Fruit fly (Drosophila melanogaster) whole organism, embryonic: ENCODE results near the gene rb.

Experiments used
- Atf-2 ChIP-seq: fragments of 200-800 bp; sonication (Bioruptor generic); optimal IDR thresholded peaks from 2 replicates; lab custom pipeline; 2016; ENCODE audit warnings: missing biosample characterization, missing genetic modification characterization
- CG11456 ChIP-seq: fragments of 200-800 bp; sonication (Bioruptor generic); IDR thresholded peaks from 3 replicates; pipeline ENCODE4 v1.3.6; 2022; ENCODE audit warnings: missing biosample characterization, missing genetic modification characterization
- CG11696 ChIP-seq: fragments of 200-800 bp; sonication (Bioruptor generic); IDR thresholded peaks from 2 replicates; pipeline ENCODE4 v1.3.6; 2022; ENCODE audit warnings: missing biosample characterization, missing genetic modification characterization
- CG12071 ChIP-seq: fragments of 200-800 bp; sonication (Bioruptor generic); optimal IDR thresholded peaks from 3 replicates; lab custom pipeline; 2018; ENCODE audit warnings: missing biosample characterization, mild to moderate bottlenecking, missing genetic modification characterization
- CG12299 ChIP-seq: fragments of 200-800 bp; sonication (Bioruptor generic); optimal IDR thresholded peaks from 2 replicates; lab custom pipeline; 2018; ENCODE audit warnings: missing biosample characterization, mild to moderate bottlenecking, missing genetic modification characterization
- CG14014 ChIP-seq: fragments of 200-800 bp; sonication (Bioruptor generic); IDR thresholded peaks from 2 replicates; pipeline ENCODE4 v1.3.6; 2022; ENCODE audit warnings: missing biosample characterization, missing genetic modification characterization
- CG14050 ChIP-seq: fragments of 200-800 bp; sonication (Bioruptor generic); IDR thresholded peaks from 3 replicates; pipeline ENCODE4 v1.3.6; 2022; ENCODE audit warnings: missing biosample characterization, missing genetic modification characterization
- CG15479 ChIP-seq: fragments of 200-800 bp; sonication (Bioruptor generic); optimal IDR thresholded peaks from 3 replicates; lab custom pipeline; 2019; ENCODE audit warnings: missing biosample characterization, mild to moderate bottlenecking, missing genetic modification characterization, moderate library complexity
- CG1647 ChIP-seq: fragments of 200-800 bp; sonication (Bioruptor generic); optimal IDR thresholded peaks from 3 replicates; lab custom pipeline; 2016; ENCODE audit warnings: missing biosample characterization, missing genetic modification characterization
- CG17359 ChIP-seq: fragments of 200-800 bp; sonication (Bioruptor generic); optimal IDR thresholded peaks from 3 replicates; lab custom pipeline; 2018; ENCODE audit warnings: missing biosample characterization, mild to moderate bottlenecking, missing genetic modification characterization, moderate library complexity
- CG18599 ChIP-seq: fragments of 200-800 bp; sonication (Bioruptor generic); optimal IDR thresholded peaks from 3 replicates; lab custom pipeline; 2017; ENCODE audit warnings: missing biosample characterization, missing genetic modification characterization, mild to moderate bottlenecking, moderate library complexity, missing genetic modification reagents
- CG2678 ChIP-seq: fragments of 200-800 bp; sonication (Bioruptor generic); optimal IDR thresholded peaks from 3 replicates; lab custom pipeline; 2019; ENCODE audit warnings: missing biosample characterization, mild to moderate bottlenecking, missing genetic modification characterization, moderate library complexity
- CG2712 ChIP-seq: fragments of 200-800 bp; optimal IDR thresholded peaks from 3 replicates; lab custom pipeline; 2019; ENCODE audit warnings: missing biosample characterization, mild to moderate bottlenecking, missing genetic modification characterization, moderate library complexity
- CG30020 ChIP-seq: fragments of 200-800 bp; optimal IDR thresholded peaks from 2 replicates; lab custom pipeline; 2019; ENCODE audit warnings: missing biosample characterization, mild to moderate bottlenecking, missing genetic modification characterization, moderate library complexity
- CG31388 ChIP-seq: fragments of 200-800 bp; sonication (Bioruptor generic); optimal IDR thresholded peaks from 2 replicates; lab custom pipeline; 2016; ENCODE audit warnings: missing biosample characterization, missing genetic modification characterization
- CG3726 ChIP-seq: fragments of 200-800 bp; sonication (Bioruptor generic); IDR thresholded peaks from 3 replicates; pipeline ENCODE4, ENCODE4 v1.3.6; 2022; ENCODE audit warnings: missing biosample characterization, missing genetic modification characterization
- CG5180 ChIP-seq: fragments of 200-800 bp; sonication (Bioruptor generic); optimal IDR thresholded peaks from 3 replicates; lab custom pipeline; 2017; ENCODE audit warnings: missing biosample characterization, missing genetic modification characterization, mild to moderate bottlenecking, moderate library complexity, missing genetic modification reagents
- CG7745 ChIP-seq: fragments of 200-800 bp; sonication (Bioruptor generic); optimal IDR thresholded peaks from 2 replicates; lab custom pipeline; 2018; ENCODE audit warnings: missing biosample characterization, mild to moderate bottlenecking, missing genetic modification characterization, moderate library complexity
- CG7963 ChIP-seq: fragments of 200-800 bp; sonication (Bioruptor generic); IDR thresholded peaks from 3 replicates; pipeline ENCODE4 v1.3.6; 2022; ENCODE audit warnings: missing biosample characterization, missing genetic modification characterization; ENCODE audit not compliant: partially characterized antibody
- CG9437 ChIP-seq: fragments of 200-800 bp; sonication (Bioruptor generic); optimal IDR thresholded peaks from 2 replicates; lab custom pipeline; 2018; ENCODE audit warnings: missing biosample characterization, mild to moderate bottlenecking, missing genetic modification characterization
- D ChIP-seq, 2 experiments: fragments of 200-800 bp in 1 of 2; fragments of >200 bp in 1 of 2; sonication (Bioruptor generic) in 1 of 2; optimal IDR thresholded peaks; 2 replicates in 1 of 2; 3 replicates in 1 of 2; lab custom pipeline; 2017; ENCODE audit warnings: mild to moderate bottlenecking in 1 of 2, missing biosample characterization in 1 of 2, missing genetic modification characterization in 1 of 2, missing genetic modification reagents in 1 of 2
- Dip3 ChIP-seq: fragments of 200-800 bp; sonication (Bioruptor generic); optimal IDR thresholded peaks from 3 replicates; lab custom pipeline; 2016; ENCODE audit warnings: missing biosample characterization, missing genetic modification characterization
- Ets65A ChIP-seq: fragments of 200-800 bp; sonication (Bioruptor generic); peaks from one replicate; lab custom pipeline; 2016; ENCODE audit warnings: missing biosample characterization, missing genetic modification characterization
- Hand ChIP-seq: fragments of 200-800 bp; sonication (Bioruptor generic); optimal IDR thresholded peaks from 2 replicates; lab custom pipeline; 2017; ENCODE audit warnings: mild to moderate bottlenecking, missing biosample characterization, missing genetic modification reagents, missing genetic modification characterization
- HmgD ChIP-seq: fragments of 200-800 bp; sonication (Bioruptor generic); optimal IDR thresholded peaks from 3 replicates; lab custom pipeline; 2016; ENCODE audit warnings: missing biosample characterization, missing genetic modification characterization
- MBD-R2 ChIP-seq: fragments of 200-800 bp; sonication (Bioruptor generic); IDR thresholded peaks from 2 replicates; pipeline ENCODE4 v1.3.6; 2022; ENCODE audit warnings: missing biosample characterization, missing genetic modification characterization
- Nf-YB ChIP-seq: fragments of 200-800 bp; sonication (Bioruptor generic); optimal IDR thresholded peaks from 3 replicates; lab custom pipeline; 2019; ENCODE audit warnings: missing biosample characterization, mild to moderate bottlenecking, missing genetic modification characterization, moderate library complexity
- Oaz ChIP-seq: fragments of 200-800 bp; sonication (Bioruptor generic); IDR thresholded peaks from 2 replicates; pipeline ENCODE4 v1.3.6; 2022; ENCODE audit warnings: missing biosample characterization, missing genetic modification characterization
- Ptx1 ChIP-seq: fragments of 200-800 bp; sonication (Bioruptor generic); IDR thresholded peaks from 2 replicates; pipeline ENCODE4 v1.3.6; 2022; ENCODE audit warnings: missing biosample characterization, missing genetic modification characterization
- Sox102F ChIP-seq: fragments of 200-800 bp; sonication (Bioruptor generic); optimal IDR thresholded peaks from 2 replicates; lab custom pipeline; 2018; ENCODE audit warnings: missing biosample characterization, mild to moderate bottlenecking, missing genetic modification characterization, moderate library complexity
- Xbp1 ChIP-seq: fragments of 200-800 bp; sonication (Bioruptor generic); optimal IDR thresholded peaks from 3 replicates; lab custom pipeline; 2016; ENCODE audit warnings: missing biosample characterization, mild to moderate bottlenecking, missing genetic modification characterization
- Xrp1 ChIP-seq: fragments of 200-800 bp; sonication (Bioruptor generic); IDR thresholded peaks from 2 replicates; pipeline ENCODE4 v1.3.6; 2022; ENCODE audit warnings: missing biosample characterization, missing genetic modification characterization
- btn ChIP-seq: fragments of 200-800 bp; sonication (Bioruptor generic); optimal IDR thresholded peaks from 2 replicates; lab custom pipeline; 2016; ENCODE audit warnings: missing biosample characterization, missing genetic modification characterization
- cato ChIP-seq: fragments of 200-800 bp; sonication (Bioruptor generic); optimal IDR thresholded peaks from 2 replicates; lab custom pipeline; 2016; ENCODE audit warnings: missing biosample characterization, missing genetic modification characterization, borderline replicate concordance
- corto ChIP-seq: fragments of 200-800 bp; sonication (Bioruptor generic); optimal IDR thresholded peaks from 2 replicates; lab custom pipeline; 2016; ENCODE audit warnings: missing biosample characterization, mild to moderate bottlenecking, missing genetic modification characterization, moderate library complexity
- crp ChIP-seq, 2 experiments: fragments of 200-800 bp; sonication (Bioruptor generic); optimal IDR thresholded peaks; 2 replicates in 1 of 2; 3 replicates in 1 of 2; lab custom pipeline; 2017; ENCODE audit warnings: missing biosample characterization in 2 of 2, missing genetic modification characterization in 2 of 2, mild to moderate bottlenecking in 1 of 2, moderate library complexity in 1 of 2
- gcm2 ChIP-seq: fragments of 200-800 bp; sonication (Bioruptor generic); optimal IDR thresholded peaks from 2 replicates; lab custom pipeline; 2016; ENCODE audit warnings: missing biosample characterization, missing genetic modification characterization
- hkb ChIP-seq, 2 experiments: fragments of 200-800 bp in 1 of 2; fragments of >200 bp in 1 of 2; sonication (Bioruptor generic) in 1 of 2; IDR thresholded peaks in 1 of 2; optimal IDR thresholded peaks in 1 of 2; 2 replicates each; pipeline versions ENCODE4 v1.3.6 to Lab custom; 2017 to 2022; ENCODE audit warnings: missing biosample characterization in 1 of 2, missing genetic modification characterization in 1 of 2
- hth ChIP-seq: fragments of >200 bp; optimal IDR thresholded peaks from 2 replicates; lab custom pipeline; 2017; ENCODE audit warnings: inconsistent platforms
- inv ChIP-seq: fragments of 200-800 bp; sonication (Bioruptor generic); IDR thresholded peaks from 2 replicates; pipeline ENCODE4 v1.3.6; 2022; ENCODE audit warnings: missing biosample characterization, missing genetic modification characterization; ENCODE audit not compliant: partially characterized antibody
- jigr1 ChIP-seq: fragments of 200-800 bp; sonication (Bioruptor generic); IDR thresholded peaks from 3 replicates; pipeline ENCODE4 v1.3.6; 2022; ENCODE audit warnings: missing biosample characterization, missing genetic modification characterization
- kah ChIP-seq: fragments of 200-800 bp; sonication (Bioruptor generic); optimal IDR thresholded peaks from 2 replicates; lab custom pipeline; 2018; ENCODE audit warnings: missing biosample characterization, mild to moderate bottlenecking, missing genetic modification characterization
- lola ChIP-seq, 3 experiments: fragments of >200 bp in 2 of 3; fragments of 200-800 bp in 1 of 3; sonication (Bioruptor generic) in 1 of 3; optimal IDR thresholded peaks; 2 replicates each; lab custom pipeline; 2017 to 2019; ENCODE audit warnings: missing biosample characterization in 3 of 3, missing genetic modification characterization in 3 of 3, mild to moderate bottlenecking in 1 of 3, moderate library complexity in 1 of 3
- oc ChIP-seq: fragments of 200-800 bp; sonication (Bioruptor generic); optimal IDR thresholded peaks from 2 replicates; lab custom pipeline; 2018; ENCODE audit warnings: missing biosample characterization, mild to moderate bottlenecking, missing genetic modification characterization, moderate library complexity
- pan ChIP-seq, 4 experiments: fragments of >200 bp in 3 of 4; fragments of 200-800 bp in 1 of 4; sonication (Bioruptor generic) in 1 of 4; optimal IDR thresholded peaks in 3 of 4; IDR thresholded peaks in 1 of 4; 2 replicates each; pipeline versions ENCODE4 v1.3.6 to Lab custom; 2017 to 2022; ENCODE audit warnings: missing biosample characterization in 2 of 4, missing genetic modification characterization in 2 of 4, mixed read lengths in 1 of 4
- repo ChIP-seq: fragments of 200-800 bp; sonication (Bioruptor generic); optimal IDR thresholded peaks from 2 replicates; lab custom pipeline; 2016; ENCODE audit warnings: missing biosample characterization, missing genetic modification characterization
- toy ChIP-seq: fragments of 200-800 bp; sonication (Bioruptor generic); IDR thresholded peaks from 2 replicates; pipeline ENCODE4 v1.3.6; 2022; ENCODE audit warnings: missing biosample characterization, missing genetic modification characterization
- z ChIP-seq: fragments of 200-800 bp; sonication (Bioruptor generic); IDR thresholded peaks from 3 replicates; pipeline ENCODE4 v1.3.6; 2022; ENCODE audit warnings: missing biosample characterization, missing genetic modification characterization
- zen ChIP-seq: fragments of 200-800 bp; sonication (Bioruptor generic); optimal IDR thresholded peaks from 3 replicates; lab custom pipeline; 2018; ENCODE audit warnings: missing biosample characterization, mild to moderate bottlenecking, missing genetic modification characterization, moderate library complexity

rb gene

DNA sequence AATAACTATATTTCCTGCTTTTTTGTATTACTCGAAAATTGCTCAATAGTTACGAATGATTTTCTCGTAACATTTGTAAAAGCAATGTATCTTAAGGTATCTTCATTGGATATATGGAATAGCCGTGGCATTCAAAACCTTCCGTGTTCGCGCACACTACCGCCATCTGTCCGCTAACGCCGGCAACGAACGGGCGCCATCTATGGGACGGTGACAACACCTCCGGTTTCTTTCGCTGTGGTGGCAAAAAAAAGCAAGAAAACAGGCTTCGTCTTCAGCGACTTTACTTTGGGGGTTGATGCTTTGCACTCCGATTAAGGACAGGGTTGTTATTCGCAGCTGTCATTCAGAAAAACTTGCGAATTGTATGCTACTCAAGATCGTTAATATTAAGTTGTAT, 33.3 kb downstream of the rb start (continued):
- TF ChIP-seq oc (tag; lab: Kevin White, UChicago): no peak
- peak; percentile 35; the same call in 1 of the 3 replicates for TF ChIP-seq CG14050 (GFP tag; lab: Robert Waterston, UW)
- no peak for TF ChIP-seq crp (GFP tag; optimal IDR thresholded peaks at IDR 0.05; lab: Kevin White, UChicago)
- 0 out of 2 replicates have a peak, but pooled peaks have one; percentile 10 for TF ChIP-seq toy
- TF ChIP-seq CG30020 (tag; lab: Kevin White, UChicago): no peak
- TF ChIP-seq CG9437 (GFP tag; lab: Kevin White, UChicago): peak; percentile 33
- TF ChIP-seq MBD-R2: no peak
- TF ChIP-seq CG7745 (tag; lab: Kevin White, UChicago): no peak
- no peak for TF ChIP-seq CG11696
- peak; percentile 48 for TF ChIP-seq CG12071 (GFP tag; lab: Kevin White, UChicago)
- no peak for TF ChIP-seq z (GFP tag; lab: Robert Waterston, UW)
- TF ChIP-seq CG5180: peak; percentile 33
- TF ChIP-seq Xrp1 (GFP tag; lab: Robert Waterston, UW): peak; percentile 71
- TF ChIP-seq Dip3: no peak
- TF ChIP-seq lola (GFP tag; optimal IDR thresholded peaks at IDR 0.05; lab: Kevin White, UChicago): peak in 1 of 3 experiments; percentile 13
- TF ChIP-seq hth (lab: Kevin White, UChicago): no peak
- TF ChIP-seq hkb (optimal IDR thresholded peaks at IDR 0.05; lab: Kevin White, UChicago): no peak
- TF ChIP-seq hkb (GFP tag; IDR thresholded peaks at IDR 0.05; lab: Robert Waterston, UW): no peak
- peak; percentile 46 for TF ChIP-seq CG2712 (tag; lab: Kevin White, UChicago)
- TF ChIP-seq jigr1 (GFP tag; lab: Robert Waterston, UW): no peak
- peak; percentile 0 for TF ChIP-seq btn
- TF ChIP-seq CG3726 (GFP tag; lab: Robert Waterston, UW): no peak
- TF ChIP-seq CG7963 (GFP tag; lab: Robert Waterston, UW): no peak
- TF ChIP-seq Hand (GFP tag; lab: Kevin White, UChicago): no peak
- TF ChIP-seq D (optimal IDR thresholded peaks at IDR 0.05; lab: Kevin White, UChicago): no peak
- peak; percentile 31 for TF ChIP-seq D (GFP tag; optimal IDR thresholded peaks at IDR 0.05; lab: Kevin White, UChicago)
- TF ChIP-seq Sox102F (GFP tag; lab: Kevin White, UChicago): peak; percentile 58
- TF ChIP-seq Ets65A: no peak
- TF ChIP-seq CG18599 (GFP tag; lab: Kevin White, UChicago): no peak
- TF ChIP-seq kah (GFP tag; lab: Kevin White, UChicago): peak; percentile 35
- no peak for TF ChIP-seq repo
- peak; percentile 75 for TF ChIP-seq Xbp1
- no peak for TF ChIP-seq inv (GFP tag; lab: Robert Waterston, UW)
- no peak for TF ChIP-seq CG15479
- TF ChIP-seq Nf-YB (GFP tag; lab: Kevin White, UChicago): peak; percentile 32
- peak; percentile 6 for TF ChIP-seq zen (tag; lab: Kevin White, UChicago)
- TF ChIP-seq Atf-2 (GFP tag; lab: Kevin White, UChicago): peak; percentile 55
- no peak for TF ChIP-seq CG2678 (tag; lab: Kevin White, UChicago)
- peak; percentile 8; the same call in 1 of the 2 replicates for TF ChIP-seq Oaz (GFP tag; lab: Robert Waterston, UW)
- no peak for TF ChIP-seq gcm2 (GFP tag; lab: Kevin White, UChicago)
- peak; percentile 83; the same call in 2 of the 3 replicates for TF ChIP-seq CG11456 (GFP tag; lab: Robert Waterston, UW)
- TF ChIP-seq cato (GFP tag; lab: Kevin White, UChicago): no peak
- TF ChIP-seq CG12299 (tag; lab: Kevin White, UChicago): no peak
- no peak for TF ChIP-seq CG31388 (GFP tag; lab: Kevin White, UChicago)
- TF ChIP-seq Ptx1 (GFP tag; lab: Robert Waterston, UW): peak; percentile 59
- TF ChIP-seq CG17359 (tag; lab: Kevin White, UChicago): peak; percentile 49
- TF ChIP-seq CG1647 (GFP tag; lab: Kevin White, UChicago): no peak
- no peak for TF ChIP-seq pan (optimal IDR thresholded peaks at IDR 0.05; lab: Kevin White, UChicago)
- TF ChIP-seq pan (GFP tag; optimal IDR thresholded peaks at IDR 0.05 in 1 of 2, IDR thresholded peaks at IDR 0.05 in 1 of 2): peak in 1 of 2 experiments; percentile 42
- no peak for TF ChIP-seq corto (GFP tag; lab: Kevin White, UChicago)
- TF ChIP-seq CG14014 (GFP tag; lab: Robert Waterston, UW): peak; percentile 44; the same call in 1 of the 2 replicates
- TF ChIP-seq HmgD (GFP tag; lab: Kevin White, UChicago): peak; percentile 61
